Worm (Caenorhabditis elegans): Measurements from ENCODE around the gene W07G4.8.

W07G4.8 gene

ce11 chrV:13071052-13071451, 21.7 kb upstream of the W07G4.8 start, which contains the start of gene C34B4.3:
TSS of gene C34B4.3 (minus strand) at chrV:13071152.
- no peak for TF ChIP-seq daf-19 (GFP tag; conservative IDR thresholded peaks at IDR 0.05)
- TF ChIP-seq Y48G9A.11 (GFP tag; IDR thresholded peaks at IDR 0.05): no peak
- no peak for TF ChIP-seq skn-1 (tag; optimal IDR thresholded peaks at IDR 0.05)
- no peak for TF ChIP-seq ces-1 (GFP tag; optimal IDR thresholded peaks at IDR 0.05)
- TF ChIP-seq T26A8.4 (GFP tag; IDR thresholded peaks at IDR 0.05): no peak
- no peak for TF ChIP-seq sdz-12 (GFP tag; optimal IDR thresholded peaks at IDR 0.05)
- TF ChIP-seq zag-1 (tag; optimal IDR thresholded peaks at IDR 0.05): no peak
- TF ChIP-seq vab-7 (GFP tag; IDR thresholded peaks at IDR 0.05): no peak
- TF ChIP-seq fos-1 (tag; optimal IDR thresholded peaks at IDR 0.05): no peak
- no peak for TF ChIP-seq lin-38 (GFP tag; IDR thresholded peaks at IDR 0.05)
- TF ChIP-seq madf-5 (GFP tag; IDR thresholded peaks at IDR 0.05): no peak
- TF ChIP-seq hif-1 (tag; optimal IDR thresholded peaks at IDR 0.05): no peak
- no peak for TF ChIP-seq daf-8 (GFP tag; IDR thresholded peaks at IDR 0.05)
- no peak for TF ChIP-seq mxl-3 (GFP tag; optimal IDR thresholded peaks at IDR 0.05)
- TF ChIP-seq ztf-7 (tag; optimal IDR thresholded peaks at IDR 0.05): no peak
- TF ChIP-seq mes-2 (tag; optimal IDR thresholded peaks at IDR 0.05; ENCODE audit: poor library complexity, severe bottlenecking): no peak
- no peak for TF ChIP-seq spr-3 (GFP tag; optimal IDR thresholded peaks at IDR 0.05)
- no peak for TF ChIP-seq ctbp-1 (GFP tag; IDR thresholded peaks at IDR 0.05)
- no peak for TF ChIP-seq dmd-6 (GFP tag; IDR thresholded peaks at IDR 0.05)

- TF ChIP-seq daf-16 (GFP tag; optimal IDR thresholded peaks at IDR 0.05) (no peak), daf-16 (tag; optimal IDR thresholded peaks at IDR 0.05) (no peak), aha-1 (tag) (peak; percentile 91)
Measured at ce11 chrV:13070278-13070677, 20.9 kb upstream of the W07G4.8 start.

ce11 chrV:13064164-13064563, 14.8 kb upstream of the W07G4.8 start:
- no peak for TF ChIP-seq R02D3.7 (tag; optimal IDR thresholded peaks at IDR 0.05)
- TF ChIP-seq ceh-44 (GFP tag; IDR thresholded peaks at IDR 0.05): 0 out of 2 replicates have a peak, but pooled peaks have one; percentile 31
- TF ChIP-seq vab-7 (GFP tag; IDR thresholded peaks at IDR 0.05): no peak
- 0 out of 2 replicates have a peak, but pooled peaks have one; percentile 13 for TF ChIP-seq daf-19 (GFP tag; conservative IDR thresholded peaks at IDR 0.05)
- peak; percentile 56 for TF ChIP-seq aha-1 (tag)
- TF ChIP-seq mes-2 (tag; optimal IDR thresholded peaks at IDR 0.05; ENCODE audit: poor library complexity, severe bottlenecking): no peak
- TF ChIP-seq rbr-2 (tag; optimal IDR thresholded peaks at IDR 0.05): no peak

DNA sequence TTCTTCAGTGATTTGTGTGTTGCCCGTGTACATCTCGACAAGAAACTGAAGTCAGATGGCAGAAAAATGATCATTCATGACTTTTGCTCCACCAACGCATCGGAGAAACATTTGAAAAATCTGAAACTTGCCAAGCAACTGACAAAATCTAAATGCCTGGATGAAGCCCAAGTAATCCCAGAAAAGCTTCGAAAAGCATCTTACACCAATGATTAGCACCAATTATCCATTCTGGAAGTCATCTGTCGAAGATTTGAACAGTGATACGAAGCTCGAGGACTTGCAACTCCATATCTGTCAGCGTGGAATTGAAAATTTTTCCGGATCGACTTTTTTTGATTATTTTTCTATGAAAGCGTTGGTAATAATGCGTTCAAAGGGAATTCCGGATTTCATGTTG, 14.0 kb upstream of the W07G4.8 start:
- TF ChIP-seq unc-62 (GFP tag; optimal IDR thresholded peaks at IDR 0.05 in 1 of 2): peak in 1 of 2 experiments; percentile 91
- no peak for TF ChIP-seq unc-62 (tag; optimal IDR thresholded peaks at IDR 0.05)
- TF ChIP-seq duxl-1 (tag; optimal IDR thresholded peaks at IDR 0.05; ENCODE audit: poor library complexity): no peak

- no peak for TF ChIP-seq arid-1 (GFP tag; conservative IDR thresholded peaks at IDR 0.05)
- TF ChIP-seq lin-1 (GFP tag; IDR thresholded peaks at IDR 0.05): no peak
- no peak for TF ChIP-seq snpc-1.2 (GFP tag; IDR thresholded peaks at IDR 0.05)
- TF ChIP-seq nhr-11 (tag; optimal IDR thresholded peaks at IDR 0.05): no peak
- no peak for TF ChIP-seq daf-8 (GFP tag; IDR thresholded peaks at IDR 0.05)
- TF ChIP-seq ceh-28 (tag; optimal IDR thresholded peaks at IDR 0.05): no peak
- no peak for TF ChIP-seq daf-16 (GFP tag; optimal IDR thresholded peaks at IDR 0.05)
- TF ChIP-seq daf-16 (tag; optimal IDR thresholded peaks at IDR 0.05): no peak
- TF ChIP-seq unc-39 (tag; optimal IDR thresholded peaks at IDR 0.05): no peak
- no peak for TF ChIP-seq daf-12 (tag; optimal IDR thresholded peaks at IDR 0.05)
- no peak for TF ChIP-seq lim-7 (GFP tag; IDR thresholded peaks at IDR 0.05)
Measured at ce11 chrV:13061836-13062235, 12.5 kb upstream of the W07G4.8 start, which contains the start of gene F42E8.1. TSS of gene F42E8.1 (plus strand) at chrV:13062136.
